Worm (Caenorhabditis elegans) whole organism, early embryonic: ENCODE measurements around the gene efl-3.

Experiments
- ceh-36 ChIP-seq: sonication (generic microtip); optimal IDR thresholded peaks from 2 replicates; lab custom pipeline; 2016; ENCODE audit warnings: missing genetic modification characterization, inconsistent platforms, missing compliant biosample characterization
- ets-7 ChIP-seq: sonication (generic microtip); optimal IDR thresholded peaks from 2 replicates; lab custom pipeline; 2016; ENCODE audit warnings: missing genotype, missing genetic modification characterization, missing compliant biosample characterization

ce11 chrII:8454513-8454912, 42.0 kb downstream of the efl-3 start, which contains the start of gene F22B5.5:
- no peak for TF ChIP-seq ets-7
- TF ChIP-seq ceh-36 = no peak
